Worm (Caenorhabditis elegans) whole organism, L3 larva: ENCODE results near the gene cnnm-1.

ENCODE experiments used
- R02D3.7 ChIP-seq: fragments of 150-350 bp; optimal IDR thresholded peaks from 2 replicates; lab custom pipeline; 2014; ENCODE audit warnings: missing biosample characterization, missing genetic modification characterization
- ZK546.5 ChIP-seq: sonication (generic microtip); optimal IDR thresholded peaks from 2 replicates; lab custom pipeline; 2017; ENCODE audit warnings: missing biosample characterization, missing genetic modification characterization
- ceh-16 ChIP-seq: sonication (generic microtip); optimal IDR thresholded peaks from 2 replicates; lab custom pipeline; 2017; ENCODE audit warnings: missing biosample characterization, missing genetic modification characterization
- ceh-28 ChIP-seq: fragments of 150-350 bp; optimal IDR thresholded peaks from 2 replicates; lab custom pipeline; 2014; ENCODE audit warnings: missing biosample characterization, missing genetic modification reagents, missing genetic modification characterization
- ceh-82 ChIP-seq: fragments of 150-350 bp; optimal IDR thresholded peaks from 2 replicates; lab custom pipeline; 2014; ENCODE audit warnings: missing biosample characterization, missing genetic modification characterization
- ceh-9 ChIP-seq: sonication (generic microtip); optimal IDR thresholded peaks from 2 replicates; lab custom pipeline; 2018; ENCODE audit warnings: missing biosample characterization, missing genetic modification characterization
- daf-12 ChIP-seq: fragments of 150-350 bp; optimal IDR thresholded peaks from 2 replicates; lab custom pipeline; 2014; ENCODE audit warnings: missing biosample characterization, missing genetic modification reagents, missing genetic modification characterization
- egl-27 ChIP-seq: sonication (generic microtip); optimal IDR thresholded peaks from 4 replicates; lab custom pipeline; 2017; ENCODE audit warnings: missing biosample characterization, missing genetic modification reagents, missing genetic modification characterization
- egl-5 ChIP-seq: fragments of 150-350 bp; optimal IDR thresholded peaks from 2 replicates; lab custom pipeline; 2017; ENCODE audit warnings: missing biosample characterization, missing genetic modification reagents, missing genetic modification characterization, inconsistent platforms
- elt-1 ChIP-seq: fragments of 150-350 bp; optimal IDR thresholded peaks from 2 replicates; lab custom pipeline; 2014; ENCODE audit warnings: missing biosample characterization, missing genetic modification characterization
- elt-2 ChIP-seq: sonication (generic microtip); optimal IDR thresholded peaks from 2 replicates; lab custom pipeline; 2016; ENCODE audit warnings: missing genetic modification reagents, mild to moderate bottlenecking, missing genetic modification characterization, missing compliant biosample characterization
- elt-3 ChIP-seq, 3 experiments: fragments of 150-350 bp in 1 of 3; sonication (generic microtip) in 2 of 3; optimal IDR thresholded peaks; 2 replicates in 2 of 3; 4 replicates in 1 of 3; lab custom pipeline; 2014 to 2017; ENCODE audit warnings: missing biosample characterization in 3 of 3, missing genetic modification characterization in 3 of 3
- eor-1 ChIP-seq, 2 experiments: fragments of 150-350 bp; optimal IDR thresholded peaks; 2 replicates each; lab custom pipeline; 2014 to 2018; ENCODE audit warnings: missing biosample characterization in 2 of 2, missing genetic modification characterization in 2 of 2
- fkh-10 ChIP-seq: sonication (generic microtip); optimal IDR thresholded peaks from 2 replicates; lab custom pipeline; 2017; ENCODE audit warnings: missing biosample characterization, missing genetic modification reagents, missing genetic modification characterization
- fkh-2 ChIP-seq: fragments of 150-350 bp; optimal IDR thresholded peaks from 2 replicates; lab custom pipeline; 2014; ENCODE audit warnings: missing biosample characterization, missing genetic modification reagents, missing genetic modification characterization
- fos-1 ChIP-seq: fragments of 150-350 bp; optimal IDR thresholded peaks from 2 replicates; lab custom pipeline; 2014; ENCODE audit warnings: missing biosample characterization, missing genetic modification characterization
- hmg-11 ChIP-seq: sonication (generic microtip); optimal IDR thresholded peaks from 2 replicates; lab custom pipeline; 2016; ENCODE audit warnings: missing genetic modification characterization, missing compliant biosample characterization
- jun-1 ChIP-seq: fragments of 150-350 bp; optimal IDR thresholded peaks from 2 replicates; lab custom pipeline; 2014; ENCODE audit warnings: missing biosample characterization, missing genetic modification reagents, missing genetic modification characterization
- lin-15B ChIP-seq: fragments of 150-350 bp; optimal IDR thresholded peaks from 2 replicates; lab custom pipeline; 2014; ENCODE audit warnings: missing biosample characterization, missing genetic modification characterization
- lsy-12 ChIP-seq: sonication (generic microtip); optimal IDR thresholded peaks from 2 replicates; lab custom pipeline; 2016; ENCODE audit warnings: mild to moderate bottlenecking, missing genetic modification characterization, missing compliant biosample characterization
- mdl-1 ChIP-seq: fragments of 150-350 bp; optimal IDR thresholded peaks from 2 replicates; lab custom pipeline; 2014; ENCODE audit warnings: missing biosample characterization, missing genetic modification characterization
- mml-1 ChIP-seq: fragments of 150-350 bp; sonication (generic microtip); optimal IDR thresholded peaks from 3 replicates; lab custom pipeline; 2014; ENCODE audit warnings: missing biosample characterization, missing genetic modification characterization
- nfya-1 ChIP-seq: sonication (generic microtip); optimal IDR thresholded peaks from 2 replicates; lab custom pipeline; 2017; ENCODE audit warnings: missing genetic modification characterization, mild to moderate bottlenecking, missing compliant biosample characterization, antibody characterized with exemption, moderate library complexity; ENCODE audit not compliant: insufficient read depth
- nhr-23 ChIP-seq: fragments of 150-350 bp; optimal IDR thresholded peaks from 2 replicates; lab custom pipeline; 2014; ENCODE audit warnings: missing biosample characterization, missing genetic modification reagents, missing genetic modification characterization
- nhr-237 ChIP-seq: fragments of 150-350 bp; optimal IDR thresholded peaks from 2 replicates; lab custom pipeline; 2014; ENCODE audit warnings: missing biosample characterization, missing genetic modification characterization
- nhr-28 ChIP-seq: fragments of 150-350 bp; optimal IDR thresholded peaks from 2 replicates; lab custom pipeline; 2014; ENCODE audit warnings: missing biosample characterization, missing genetic modification characterization
- nhr-43 ChIP-seq: sonication (generic microtip); optimal IDR thresholded peaks from 2 replicates; lab custom pipeline; 2016; ENCODE audit warnings: mild to moderate bottlenecking, missing genetic modification characterization, missing compliant biosample characterization; ENCODE audit not compliant: poor library complexity, severe bottlenecking
- nhr-67 ChIP-seq: fragments of 150-350 bp; optimal IDR thresholded peaks from 2 replicates; lab custom pipeline; 2014; ENCODE audit warnings: missing biosample characterization, missing genetic modification characterization
- nhr-76 ChIP-seq: fragments of 150-350 bp; sonication (generic microtip); optimal IDR thresholded peaks from 5 replicates; lab custom pipeline; 2014; ENCODE audit warnings: missing biosample characterization, missing genetic modification characterization
- pha-4 ChIP-seq: fragments of 150-350 bp; optimal IDR thresholded peaks from 2 replicates; lab custom pipeline; 2014; ENCODE audit warnings: missing biosample characterization, missing genetic modification reagents, missing genetic modification characterization
- pqm-1 ChIP-seq: fragments of 150-350 bp; optimal IDR thresholded peaks from 2 replicates; lab custom pipeline; 2017; ENCODE audit warnings: missing biosample characterization, missing genetic modification characterization, inconsistent platforms
- sea-2 ChIP-seq: fragments of 150-350 bp; sonication (generic microtip); optimal IDR thresholded peaks from 4 replicates; lab custom pipeline; 2014; ENCODE audit warnings: missing biosample characterization, missing genetic modification reagents, missing genetic modification characterization
- skn-1 ChIP-seq: fragments of 150-350 bp; optimal IDR thresholded peaks from 2 replicates; lab custom pipeline; 2014; ENCODE audit warnings: missing biosample characterization, missing genetic modification characterization
- unc-39 ChIP-seq: sonication (generic microtip); optimal IDR thresholded peaks from 4 replicates; lab custom pipeline; 2017; ENCODE audit warnings: missing biosample characterization, missing genetic modification characterization
- unc-62 ChIP-seq: fragments of 150-350 bp; sonication (generic microtip); optimal IDR thresholded peaks from 4 replicates; lab custom pipeline; 2014; ENCODE audit warnings: missing biosample characterization, missing genetic modification reagents, missing genetic modification characterization
- zag-1 ChIP-seq: fragments of 150-350 bp; optimal IDR thresholded peaks from 2 replicates; lab custom pipeline; 2014; ENCODE audit warnings: missing biosample characterization, missing genetic modification characterization
- ztf-4 ChIP-seq: fragments of 150-350 bp; optimal IDR thresholded peaks from 2 replicates; lab custom pipeline; 2014; ENCODE audit warnings: missing biosample characterization, missing genetic modification characterization

Gene cnnm-1

ce11 chrIV:17179565-17179964 is 27.1 kb downstream of the cnnm-1 start:
- TF ChIP-seq hmg-11 (tag; lab: Kevin White, UChicago) = no peak
- TF ChIP-seq pqm-1 (tag; lab: Kevin White, UChicago) = peak; percentile 70
- no peak for TF ChIP-seq nhr-23
- TF ChIP-seq lin-15B (tag; lab: Kevin White, UChicago) = no peak
- TF ChIP-seq ceh-82 (tag; lab: Kevin White, UChicago) = no peak
- no peak for TF ChIP-seq egl-5 (tag; lab: Kevin White, UChicago)
- TF ChIP-seq sea-2 (GFP tag; lab: Kevin White, UChicago) = no peak
- no peak for TF ChIP-seq nhr-76
- TF ChIP-seq nhr-28 (tag; lab: Kevin White, UChicago) = no peak
- peak; percentile 45 for TF ChIP-seq elt-2 (tag; lab: Kevin White, UChicago)
- no peak for TF ChIP-seq unc-62 (GFP tag; lab: Kevin White, UChicago)
- TF ChIP-seq unc-39 = no peak
- TF ChIP-seq daf-12 (tag; lab: Kevin White, UChicago) = no peak
- TF ChIP-seq egl-27 (tag; lab: Kevin White, UChicago) = no peak
- no peak for TF ChIP-seq ZK546.5
- no peak for TF ChIP-seq ceh-28 (tag; lab: Kevin White, UChicago)

DNA sequence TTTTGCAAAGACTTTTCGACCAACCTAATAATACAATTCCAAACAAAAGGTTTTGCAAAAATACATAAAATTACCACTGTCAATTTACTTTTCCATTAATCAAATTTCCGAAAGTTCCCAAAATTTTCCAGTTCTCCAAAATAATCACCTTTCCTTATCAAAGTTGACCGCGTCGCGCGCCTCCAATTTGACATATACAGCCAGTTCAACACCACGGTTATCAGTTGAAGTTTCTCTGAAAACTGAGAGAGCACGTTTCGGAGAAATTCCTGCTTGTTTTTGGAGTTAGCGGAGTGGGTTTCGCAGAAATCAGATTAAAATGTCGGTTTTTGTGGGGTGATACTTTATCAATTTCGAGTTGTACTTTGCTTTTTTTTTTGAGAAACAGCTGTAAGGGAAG is 27.6 kb downstream of the cnnm-1 start:
- TF ChIP-seq ceh-9 (tag; lab: Kevin White, UChicago) (no peak), hmg-11 (tag; lab: Kevin White, UChicago) (no peak), elt-2 (tag; lab: Kevin White, UChicago) (peak; percentile 66), sea-2 (GFP tag; lab: Kevin White, UChicago) (no peak), lsy-12 (tag; lab: Kevin White, UChicago) (no peak), pqm-1 (tag; lab: Kevin White, UChicago) (peak; percentile 82), nhr-67 (tag; lab: Kevin White, UChicago) (no peak), egl-5 (tag; lab: Kevin White, UChicago) (no peak)

ce11 chrIV:17176177-17176576 is 30.5 kb downstream of the cnnm-1 start, which contains the start of gene C52D10.3:
Gene C52D10.3, plus strand, starts transcription at chrIV:17176477.
- TF ChIP-seq nfya-1 (tag; lab: Kevin White, UChicago) (no peak), elt-3 (tag; optimal IDR thresholded peaks at IDR 0.05; lab: Kevin White, UChicago) (no peak)
- TF ChIP-seq, all 47 proteins: peak for 0

- TF ChIP-seq ceh-16 (tag; lab: Kevin White, UChicago) = no peak
- TF ChIP-seq pha-4 (tag; lab: Kevin White, UChicago) = peak; percentile 33
- no peak for TF ChIP-seq ceh-28 (tag; lab: Kevin White, UChicago)
- TF ChIP-seq elt-2 (tag; lab: Kevin White, UChicago) = peak; percentile 45
- TF ChIP-seq R02D3.7 (tag; lab: Kevin White, UChicago) = no peak
- TF ChIP-seq, all 47 proteins: peak for 2
Observed at ce11 chrIV:17174980-17175379, 31.7 kb downstream of the cnnm-1 start.

DNA sequence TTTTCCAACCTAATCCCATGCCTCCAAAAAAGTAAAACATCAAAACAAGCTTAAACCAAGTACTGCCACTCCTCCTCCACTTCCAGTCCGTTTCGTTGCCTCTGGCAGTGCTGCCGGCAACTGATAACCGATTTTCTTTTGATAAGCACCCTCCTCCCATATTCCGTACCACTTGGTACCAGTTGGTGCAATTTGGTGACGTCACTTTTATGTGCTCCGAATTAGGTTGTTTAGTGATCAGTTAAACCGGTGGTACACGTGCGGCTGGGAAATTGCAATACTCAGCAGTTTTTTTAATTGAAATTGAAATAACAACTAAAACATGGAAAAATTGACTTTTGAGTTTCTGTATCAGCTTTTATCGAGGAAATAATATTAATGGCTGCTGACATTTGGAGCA is 32.6 kb downstream of the cnnm-1 start:
- TF ChIP-seq nhr-76 = no peak
- no peak for TF ChIP-seq nhr-43
- peak; percentile 19 for TF ChIP-seq ceh-28 (tag; lab: Kevin White, UChicago)
- no peak for TF ChIP-seq jun-1 (tag; lab: Kevin White, UChicago)
- no peak for TF ChIP-seq nhr-28 (tag; lab: Kevin White, UChicago)
- TF ChIP-seq eor-1 (tag; optimal IDR thresholded peaks at IDR 0.05; lab: Kevin White, UChicago) = no peak
- TF ChIP-seq nhr-67 (tag; lab: Kevin White, UChicago) = no peak
- no peak for TF ChIP-seq fkh-2 (tag; lab: Kevin White, UChicago)
- TF ChIP-seq nhr-237 = no peak
- no peak for TF ChIP-seq nfya-1 (tag; lab: Kevin White, UChicago)
- no peak for TF ChIP-seq ceh-82 (tag; lab: Kevin White, UChicago)
- no peak for TF ChIP-seq unc-39
- TF ChIP-seq elt-1 = no peak
- peak; percentile 24 for TF ChIP-seq fos-1 (tag; lab: Kevin White, UChicago)
- peak; percentile 94 for TF ChIP-seq pqm-1 (tag; lab: Kevin White, UChicago)
- no peak for TF ChIP-seq elt-3 (tag; optimal IDR thresholded peaks at IDR 0.05; lab: Kevin White, UChicago)
- TF ChIP-seq mml-1 = no peak
- no peak for TF ChIP-seq daf-12 (tag; lab: Kevin White, UChicago)
- TF ChIP-seq pha-4 (tag; lab: Kevin White, UChicago) = peak; percentile 11
- peak; percentile 98 for TF ChIP-seq elt-2 (tag; lab: Kevin White, UChicago)
- TF ChIP-seq skn-1 (tag; lab: Kevin White, UChicago) = no peak
- no peak for TF ChIP-seq fkh-10 (GFP tag; lab: Kevin White, UChicago)
- no peak for TF ChIP-seq nhr-23
- TF ChIP-seq ztf-4 = no peak
- no peak for TF ChIP-seq ceh-16 (tag; lab: Kevin White, UChicago)
- no peak for TF ChIP-seq ceh-9 (tag; lab: Kevin White, UChicago)
- no peak for TF ChIP-seq zag-1 (tag; lab: Kevin White, UChicago)
- no peak for TF ChIP-seq mdl-1 (tag; lab: Kevin White, UChicago)
- peak; percentile 36 for TF ChIP-seq lsy-12 (tag; lab: Kevin White, UChicago)
